Worm (Caenorhabditis elegans) whole organism, L1 larva: ENCODE results near the gene asah-2.

ENCODE experiments used
- F16B12.6 ChIP-seq: fragments of 150-350 bp; optimal IDR thresholded peaks from 2 replicates; lab custom pipeline; 2014; ENCODE audit warnings: missing biosample characterization, missing genetic modification characterization
- aha-1 ChIP-seq: fragments of 150-350 bp; optimal IDR thresholded peaks from 2 replicates; lab custom pipeline; 2014; ENCODE audit warnings: missing biosample characterization, missing genetic modification characterization
- ama-1 ChIP-seq: fragments of 150-350 bp; optimal IDR thresholded peaks from 2 replicates; lab custom pipeline; 2014
- elt-2 ChIP-seq: sonication (generic microtip); optimal IDR thresholded peaks from 2 replicates; lab custom pipeline; 2016; ENCODE audit warnings: missing genetic modification characterization, mild to moderate bottlenecking, inconsistent platforms, missing compliant biosample characterization, missing genetic modification reagents
- elt-3 ChIP-seq, 6 experiments: fragments of 150-350 bp in 1 of 6; sonication (generic microtip); optimal IDR thresholded peaks; 2 replicates each; lab custom pipeline; 2017 to 2018; ENCODE audit warnings: missing biosample characterization in 6 of 6, missing genetic modification characterization in 6 of 6, inconsistent platforms in 1 of 6
- fos-1 ChIP-seq: fragments of 150-350 bp; optimal IDR thresholded peaks from 2 replicates; lab custom pipeline; 2014; ENCODE audit warnings: missing biosample characterization, missing genetic modification characterization
- lir-3 ChIP-seq: sonication (generic microtip); optimal IDR thresholded peaks from 2 replicates; lab custom pipeline; 2016; ENCODE audit warnings: mild to moderate bottlenecking, missing genetic modification characterization, moderate library complexity, missing compliant biosample characterization; ENCODE audit not compliant: poor library complexity
- lsy-2 ChIP-seq, 2 experiments: fragments of 150-350 bp; optimal IDR thresholded peaks; 2 replicates each; lab custom pipeline; 2014; ENCODE audit warnings: missing biosample characterization in 2 of 2, missing genetic modification characterization in 2 of 2
- nhr-28 ChIP-seq: fragments of 150-350 bp; optimal IDR thresholded peaks from 2 replicates; lab custom pipeline; 2014; ENCODE audit warnings: missing biosample characterization, missing genetic modification characterization
- nhr-76 ChIP-seq: sonication (generic microtip); optimal IDR thresholded peaks from 2 replicates; lab custom pipeline; 2017; ENCODE audit warnings: missing biosample characterization, missing genetic modification characterization
- unc-62 ChIP-seq: fragments of 150-350 bp; optimal IDR thresholded peaks from 2 replicates; lab custom pipeline; 2014; ENCODE audit warnings: missing biosample characterization, missing genetic modification reagents, missing genetic modification characterization

- TF ChIP-seq lsy-2 (tag; optimal IDR thresholded peaks at IDR 0.05; lab: Kevin White, UChicago): no peak
- no peak for TF ChIP-seq F16B12.6 (tag; lab: Kevin White, UChicago)
- no peak for TF ChIP-seq lir-3 (tag; lab: Kevin White, UChicago)
- TF ChIP-seq elt-2: no peak
- no peak for TF ChIP-seq ama-1 (lab: Kevin White, UChicago)
- no peak for TF ChIP-seq nhr-28 (tag; lab: Kevin White, UChicago)
- TF ChIP-seq nhr-76 (tag; lab: Kevin White, UChicago): no peak
- TF ChIP-seq unc-62: no peak
- TF ChIP-seq elt-3 (tag; optimal IDR thresholded peaks at IDR 0.05; lab: Kevin White, UChicago): no peak
- no peak for TF ChIP-seq fos-1 (tag; lab: Kevin White, UChicago)
- no peak for TF ChIP-seq aha-1 (tag; lab: Kevin White, UChicago)
Measured at ce11 chrII:10167731-10168130, 28.3 kb downstream of the asah-2 start.
